Fruit fly (Drosophila melanogaster) whole organism, embryonic: ENCODE measurements around the gene CG13026.

ENCODE experiments used
- Adf1 ChIP-seq: fragments of 200-800 bp; sonication (Bioruptor generic); IDR thresholded peaks from 2 replicates; pipeline ENCODE4 v1.3.6; 2022; ENCODE audit warnings: missing biosample characterization, missing genetic modification characterization
- Asciz ChIP-seq: fragments of 200-800 bp; sonication (Bioruptor generic); optimal IDR thresholded peaks from 2 replicates; lab custom pipeline; 2017; ENCODE audit warnings: missing biosample characterization, mild to moderate bottlenecking, missing genetic modification characterization, missing genetic modification reagents
- B-H1 ChIP-seq: fragments of 200-800 bp; sonication (Bioruptor generic); IDR thresholded peaks from 3 replicates; pipeline ENCODE4 v1.3.6; 2022; ENCODE audit warnings: missing biosample characterization, missing genetic modification characterization
- CG10147 ChIP-seq: fragments of 200-800 bp; sonication (Bioruptor generic); optimal IDR thresholded peaks from 2 replicates; lab custom pipeline; 2019; ENCODE audit warnings: missing biosample characterization, mild to moderate bottlenecking, missing genetic modification characterization, moderate library complexity
- CG10209 ChIP-seq: fragments of 200-800 bp; sonication (Bioruptor generic); optimal IDR thresholded peaks from 3 replicates; lab custom pipeline; 2017; ENCODE audit warnings: missing biosample characterization, mild to moderate bottlenecking, missing genetic modification characterization, missing genetic modification reagents
- CG10366 ChIP-seq: fragments of 200-800 bp; sonication (Bioruptor generic); IDR thresholded peaks from 2 replicates; pipeline ENCODE4 v1.3.6; 2022; ENCODE audit warnings: missing biosample characterization, missing genetic modification characterization
- CG11504 ChIP-seq: fragments of 200-800 bp; sonication (Bioruptor generic); optimal IDR thresholded peaks from 3 replicates; lab custom pipeline; 2019; ENCODE audit warnings: missing biosample characterization, mild to moderate bottlenecking, missing genetic modification characterization, moderate library complexity
- CG12104 ChIP-seq: fragments of 200-800 bp; sonication (Bioruptor generic); optimal IDR thresholded peaks from 3 replicates; lab custom pipeline; 2016; ENCODE audit warnings: missing biosample characterization, missing genetic modification characterization
- CG12155 ChIP-seq: fragments of 200-800 bp; sonication (Bioruptor generic); optimal IDR thresholded peaks from 3 replicates; lab custom pipeline; 2016; ENCODE audit warnings: missing biosample characterization, missing genetic modification characterization
- CG12769 ChIP-seq: fragments of 200-800 bp; sonication (Bioruptor generic); optimal IDR thresholded peaks from 2 replicates; lab custom pipeline; 2019; ENCODE audit warnings: missing biosample characterization, mild to moderate bottlenecking, missing genetic modification characterization, moderate library complexity
- CG13287 ChIP-seq: fragments of 200-800 bp; sonication (Bioruptor generic); IDR thresholded peaks from 2 replicates; pipeline ENCODE4 v1.3.6; 2022; ENCODE audit warnings: missing biosample characterization, missing genetic modification characterization; ENCODE audit not compliant: partially characterized antibody
- CG13775 ChIP-seq: fragments of 200-800 bp; sonication (Bioruptor generic); optimal IDR thresholded peaks from 3 replicates; lab custom pipeline; 2017; ENCODE audit warnings: missing biosample characterization, mild to moderate bottlenecking, missing genetic modification characterization
- CG13894 ChIP-seq: fragments of 200-800 bp; sonication (Bioruptor generic); optimal IDR thresholded peaks from 3 replicates; lab custom pipeline; 2018; ENCODE audit warnings: missing biosample characterization, mild to moderate bottlenecking, missing genetic modification characterization, moderate library complexity
- CG14014 ChIP-seq: fragments of 200-800 bp; sonication (Bioruptor generic); IDR thresholded peaks from 2 replicates; pipeline ENCODE4 v1.3.6; 2022; ENCODE audit warnings: missing biosample characterization, missing genetic modification characterization
- CG14667 ChIP-seq: fragments of 200-800 bp; sonication (Bioruptor generic); IDR thresholded peaks from 2 replicates; pipeline ENCODE4 v1.3.6; 2022; ENCODE audit warnings: missing biosample characterization, missing genetic modification characterization
- CG14965 ChIP-seq: fragments of 200-800 bp; sonication (Bioruptor generic); optimal IDR thresholded peaks from 2 replicates; lab custom pipeline; 2016; ENCODE audit warnings: missing biosample characterization, missing genetic modification characterization, borderline replicate concordance
- CG15479 ChIP-seq: fragments of 200-800 bp; sonication (Bioruptor generic); optimal IDR thresholded peaks from 3 replicates; lab custom pipeline; 2019; ENCODE audit warnings: missing biosample characterization, mild to moderate bottlenecking, missing genetic modification characterization, moderate library complexity
- CG16813 ChIP-seq: fragments of 200-800 bp; sonication (Bioruptor generic); IDR thresholded peaks from 3 replicates; pipeline ENCODE4 v1.3.6; 2022; ENCODE audit warnings: missing biosample characterization, missing genetic modification characterization; ENCODE audit not compliant: partially characterized antibody
- CG17612 ChIP-seq: fragments of 200-800 bp; sonication (Bioruptor generic); IDR thresholded peaks from 2 replicates; pipeline ENCODE4 v1.3.6; 2022; ENCODE audit warnings: missing biosample characterization, missing genetic modification characterization
- CG17912 ChIP-seq: fragments of 200-800 bp; sonication (Bioruptor generic); optimal IDR thresholded peaks from 2 replicates; lab custom pipeline; 2018; ENCODE audit warnings: missing biosample characterization, mild to moderate bottlenecking, missing genetic modification characterization
- CG30403 ChIP-seq: fragments of 200-800 bp; sonication (Bioruptor generic); optimal IDR thresholded peaks from 3 replicates; lab custom pipeline; 2016; ENCODE audit warnings: missing biosample characterization, missing genetic modification characterization
- CG4328 ChIP-seq: fragments of 200-800 bp; sonication (Bioruptor generic); optimal IDR thresholded peaks from 3 replicates; lab custom pipeline; 2017; ENCODE audit warnings: missing biosample characterization, missing genetic modification reagents, missing genetic modification characterization
- CG6765 ChIP-seq: fragments of 200-800 bp; sonication (Bioruptor generic); optimal IDR thresholded peaks from 3 replicates; lab custom pipeline; 2017; ENCODE audit warnings: missing biosample characterization, mild to moderate bottlenecking, missing genetic modification characterization
- CG9609 ChIP-seq: fragments of 200-800 bp; sonication (Bioruptor generic); optimal IDR thresholded peaks from 3 replicates; lab custom pipeline; 2016; ENCODE audit warnings: missing biosample characterization, missing genetic modification characterization
- D19B ChIP-seq: fragments of 200-800 bp; sonication (Bioruptor generic); optimal IDR thresholded peaks from 2 replicates; lab custom pipeline; 2017; ENCODE audit warnings: missing biosample characterization, mild to moderate bottlenecking, missing genetic modification characterization
- Dad ChIP-seq: fragments of 200-800 bp; sonication (Bioruptor generic); optimal IDR thresholded peaks from 3 replicates; lab custom pipeline; 2016; ENCODE audit warnings: missing biosample characterization, missing genetic modification characterization
- GATAe ChIP-seq: fragments of 200-800 bp; sonication (Bioruptor generic); conservative IDR thresholded peaks from 2 replicates; pipeline ENCODE4 v1.3.6; 2022; ENCODE audit warnings: missing biosample characterization, missing genetic modification characterization
- Kr ChIP-seq: fragments of 200-800 bp; sonication (Bioruptor generic); optimal IDR thresholded peaks from 2 replicates; lab custom pipeline; 2017; ENCODE audit warnings: missing biosample characterization, mild to moderate bottlenecking, missing genetic modification characterization
- Lim3 ChIP-seq: fragments of 200-800 bp; sonication (Bioruptor generic); IDR thresholded peaks from 2 replicates; pipeline ENCODE4 v1.3.6; 2022; ENCODE audit warnings: missing biosample characterization, missing genetic modification characterization
- NC2α ChIP-seq: fragments of 200-800 bp; sonication (Bioruptor generic); optimal IDR thresholded peaks from 2 replicates; lab custom pipeline; 2016; ENCODE audit warnings: missing biosample characterization, missing genetic modification characterization
- Poxn ChIP-seq: fragments of 200-800 bp; sonication (Bioruptor generic); IDR thresholded peaks from 2 replicates; pipeline ENCODE4 v1.3.6; 2022; ENCODE audit warnings: missing biosample characterization, missing genetic modification characterization
- Usf ChIP-seq: fragments of 200-800 bp; sonication (Bioruptor generic); optimal IDR thresholded peaks from 2 replicates; lab custom pipeline; 2017; ENCODE audit warnings: missing genotype, missing biosample characterization, missing genetic modification characterization
- Xbp1 ChIP-seq: fragments of 200-800 bp; sonication (Bioruptor generic); optimal IDR thresholded peaks from 3 replicates; lab custom pipeline; 2016; ENCODE audit warnings: missing biosample characterization, mild to moderate bottlenecking, missing genetic modification characterization
- bbx ChIP-seq: fragments of 200-800 bp; sonication (Bioruptor generic); IDR thresholded peaks from 2 replicates; pipeline ENCODE4 v1.3.6; 2022; ENCODE audit warnings: missing biosample characterization, missing genetic modification characterization; ENCODE audit not compliant: partially characterized antibody
- crol ChIP-seq: fragments of 200-800 bp; sonication (Bioruptor generic); IDR thresholded peaks from 2 replicates; pipeline ENCODE4 v1.3.6; 2022; ENCODE audit warnings: missing biosample characterization, missing genetic modification characterization
- dpn ChIP-seq, 2 experiments: fragments of 200-800 bp; sonication (Bioruptor generic); optimal IDR thresholded peaks; 3 replicates each; lab custom pipeline; 2016; ENCODE audit warnings: missing biosample characterization in 2 of 2, missing genetic modification characterization in 2 of 2
- jigr1 ChIP-seq: fragments of 200-800 bp; sonication (Bioruptor generic); IDR thresholded peaks from 3 replicates; pipeline ENCODE4 v1.3.6; 2022; ENCODE audit warnings: missing biosample characterization, missing genetic modification characterization
- jing ChIP-seq: fragments of 200-800 bp; sonication (Bioruptor generic); optimal IDR thresholded peaks from 2 replicates; lab custom pipeline; 2018; ENCODE audit warnings: missing biosample characterization, mild to moderate bottlenecking, missing genetic modification characterization
- phol ChIP-seq: fragments of 200-800 bp; sonication (Bioruptor generic); optimal IDR thresholded peaks from 3 replicates; lab custom pipeline; 2018; ENCODE audit warnings: missing biosample characterization, mild to moderate bottlenecking, missing genetic modification characterization, moderate library complexity
- repo ChIP-seq: fragments of 200-800 bp; sonication (Bioruptor generic); optimal IDR thresholded peaks from 2 replicates; lab custom pipeline; 2016; ENCODE audit warnings: missing biosample characterization, missing genetic modification characterization
- rib ChIP-seq: fragments of 200-800 bp; sonication (Bioruptor generic); IDR thresholded peaks from 2 replicates; pipeline ENCODE4 v1.3.6; 2022; ENCODE audit warnings: missing biosample characterization, missing genetic modification characterization
- row ChIP-seq: fragments of 200-800 bp; sonication (Bioruptor generic); IDR thresholded peaks from 3 replicates; pipeline ENCODE4 v1.3.6; 2022; ENCODE audit warnings: missing biosample characterization, missing genetic modification characterization
- sc ChIP-seq, 3 experiments: fragments of >200 bp in 2 of 3; fragments of 200-800 bp in 1 of 3; sonication (Bioruptor generic) in 1 of 3; optimal IDR thresholded peaks; 2 replicates in 2 of 3; 3 replicates in 1 of 3; lab custom pipeline; 2017; ENCODE audit warnings: mild to moderate bottlenecking in 1 of 3, missing biosample characterization in 1 of 3, missing genetic modification characterization in 1 of 3, missing genetic modification reagents in 1 of 3
- shn ChIP-seq: fragments of 200-800 bp; sonication (Bioruptor generic); optimal IDR thresholded peaks from 3 replicates; lab custom pipeline; 2016; ENCODE audit warnings: missing biosample characterization, missing genetic modification characterization
- tio ChIP-seq: fragments of 200-800 bp; sonication (Bioruptor generic); optimal IDR thresholded peaks from 2 replicates; lab custom pipeline; 2017; ENCODE audit warnings: missing biosample characterization, missing genetic modification characterization, inconsistent platforms
- zen2 ChIP-seq: fragments of 200-800 bp; sonication (Bioruptor generic); IDR thresholded peaks from 3 replicates; pipeline ENCODE4 v1.3.6; 2022; ENCODE audit warnings: missing biosample characterization, missing genetic modification characterization; ENCODE audit not compliant: partially characterized antibody
- zfh1 ChIP-seq: fragments of 200-800 bp; sonication (Bioruptor generic); IDR thresholded peaks from 3 replicates; pipeline ENCODE4 v1.3.6; 2022; ENCODE audit warnings: missing biosample characterization, missing genetic modification characterization

The CG13026 gene

dm6 chr3L:16765647-16766628, 40.0 kb upstream of the CG13026 start, which contains the start of gene Nrt (continued):
- no peak for TF ChIP-seq crol
- TF ChIP-seq CG12769 (tag; lab: Kevin White, UChicago): peak; percentile 47
- TF ChIP-seq CG14014: peak; percentile 53; the same call in 1 of the 2 replicates
- no peak for TF ChIP-seq jigr1 (GFP tag; lab: Robert Waterston, UW)
- peak; percentile 58 for TF ChIP-seq CG13287 (GFP tag; lab: Robert Waterston, UW)
- TF ChIP-seq bbx: peak; percentile 50; the same call in 1 of the 2 replicates
- peak; percentile 34 for TF ChIP-seq CG12104
- no peak for TF ChIP-seq Usf (GFP tag; lab: Kevin White, UChicago)
- peak; percentile 28 for TF ChIP-seq CG13894 (tag; lab: Kevin White, UChicago)
- TF ChIP-seq zen2 (GFP tag; lab: Robert Waterston, UW): no peak
- TF ChIP-seq sc (optimal IDR thresholded peaks at IDR 0.05; lab: Kevin White, UChicago): no peak
- peak; percentile 19 for TF ChIP-seq sc (GFP tag; optimal IDR thresholded peaks at IDR 0.05; lab: Kevin White, UChicago)
- TF ChIP-seq CG15479: peak; percentile 68
- no peak for TF ChIP-seq repo (GFP tag; lab: Kevin White, UChicago)
- TF ChIP-seq Kr: no peak
- TF ChIP-seq zfh1 (GFP tag; lab: Robert Waterston, UW): peak; percentile 39; the same call in 1 of the 3 replicates
- TF ChIP-seq B-H1 (GFP tag; lab: Robert Waterston, UW): no peak
- TF ChIP-seq dpn (GFP tag; optimal IDR thresholded peaks at IDR 0.05; lab: Kevin White, UChicago): peak in 1 of 2 experiments; percentile 49
- no peak for TF ChIP-seq shn (GFP tag; lab: Kevin White, UChicago)
- TF ChIP-seq CG4328 (GFP tag; lab: Kevin White, UChicago): peak; percentile 42
- TF ChIP-seq CG10366 (GFP tag; lab: Robert Waterston, UW): peak; percentile 54
- TF ChIP-seq Lim3 (GFP tag; lab: Robert Waterston, UW): no peak
- no peak for TF ChIP-seq NC2α (GFP tag; lab: Kevin White, UChicago)
- TF ChIP-seq Poxn (GFP tag; lab: Robert Waterston, UW): no peak
- peak; percentile 63 for TF ChIP-seq CG30403
- no peak for TF ChIP-seq tio (GFP tag; lab: Kevin White, UChicago)
- TF ChIP-seq CG13775 (GFP tag; lab: Kevin White, UChicago): peak; percentile 57
- TF ChIP-seq CG14667 (GFP tag; lab: Robert Waterston, UW): no peak
- peak; percentile 70 for TF ChIP-seq Asciz (GFP tag; lab: Kevin White, UChicago)
- TF ChIP-seq CG10209 (GFP tag; lab: Kevin White, UChicago): peak; percentile 41
- TF ChIP-seq D19B: peak; percentile 17
- no peak for TF ChIP-seq CG9609 (GFP tag; lab: Kevin White, UChicago)
- TF ChIP-seq GATAe: no peak
- peak; percentile 57 for TF ChIP-seq phol
- 0 out of 2 replicates have a peak, but pooled peaks have one; percentile 23 for TF ChIP-seq rib (GFP tag; lab: Robert Waterston, UW)
- no peak for TF ChIP-seq jing
- TF ChIP-seq CG14965 (GFP tag; lab: Kevin White, UChicago): no peak
- TF ChIP-seq Xbp1 (GFP tag; lab: Kevin White, UChicago): peak; percentile 38
- TF ChIP-seq Adf1 (GFP tag; lab: Robert Waterston, UW): no peak
- peak; percentile 12 for TF ChIP-seq CG12155 (GFP tag; lab: Kevin White, UChicago)
- TF ChIP-seq CG10147 (GFP tag; lab: Kevin White, UChicago): peak; percentile 83
- 0 out of 3 replicates have a peak, but pooled peaks have one; percentile 39 for TF ChIP-seq CG16813 (GFP tag; lab: Robert Waterston, UW)
- peak; percentile 87 for TF ChIP-seq row (GFP tag; lab: Robert Waterston, UW)
- peak; percentile 73 for TF ChIP-seq CG11504 (tag; lab: Kevin White, UChicago)
- no peak for TF ChIP-seq CG17612 (GFP tag; lab: Robert Waterston, UW)
- no peak for TF ChIP-seq CG17912 (GFP tag; lab: Kevin White, UChicago)
- no peak for TF ChIP-seq Dad (GFP tag; lab: Kevin White, UChicago)
- peak; percentile 82 for TF ChIP-seq CG6765 (GFP tag; lab: Kevin White, UChicago)
